2 fruit fly cellular contexts compared by ENCODE assay signal in genomic region chr3R:14710673-14711072, dm6.
TF ChIP-seq lines count a peak whose summit lies in the region.

No protein-coding gene starts in this region.

- TF ChIP-seq CTCF in whole organism, embryonic (GFP tag; optimal IDR thresholded peaks at IDR 0.05; lab: Kevin White, UChicago) = no peak

TF ChIP-seq in whole organism, adult, 20 proteins besides CTCF, POLR2A, EP300 and RAD21:
- TF ChIP-seq kay (GFP tag; lab: Kevin White, UChicago; ENCODE audit: borderline replicate concordance) (peak; percentile 32), CG14711 (tag; optimal IDR thresholded peaks at IDR 0.05; lab: Kevin White, UChicago) (no peak)

TF ChIP-seq in whole organism, embryonic, 481 proteins besides CTCF, POLR2A, EP300 and RAD21:
- TF ChIP-seq CG7839 (tag; optimal IDR thresholded peaks at IDR 0.05; lab: Kevin White, UChicago) (no peak), CG1603 (tag; optimal IDR thresholded peaks at IDR 0.05; lab: Kevin White, UChicago) (no peak), nmo (GFP tag; optimal IDR thresholded peaks at IDR 0.05; lab: Kevin White, UChicago) (no peak), bcd (GFP tag; optimal IDR thresholded peaks at IDR 0.05; lab: Kevin White, UChicago) (no peak), org-1 (GFP tag; optimal IDR thresholded peaks at IDR 0.05; lab: Kevin White, UChicago) (no peak), Trl (optimal IDR thresholded peaks at IDR 0.05; lab: Kevin White, UChicago) (no peak), Trl (GFP tag; optimal IDR thresholded peaks at IDR 0.05; lab: Kevin White, UChicago) (no peak), CG10565 (GFP tag; optimal IDR thresholded peaks at IDR 0.05; lab: Kevin White, UChicago) (no peak), tio (GFP tag; optimal IDR thresholded peaks at IDR 0.05; lab: Kevin White, UChicago) (no peak), sens (GFP tag; lab: Kevin White, UChicago) (peak; percentile 47), Taf1 (GFP tag; IDR thresholded peaks at IDR 0.05; lab: Robert Waterston, UW) (no peak), chinmo (GFP tag; IDR thresholded peaks at IDR 0.05; lab: Robert Waterston, UW; ENCODE audit: partially characterized antibody) (0 out of 4 replicates have a peak, but pooled peaks have one; percentile 5), CG1602 (GFP tag; optimal IDR thresholded peaks at IDR 0.05; lab: Kevin White, UChicago) (no peak), gsb-n (tag; optimal IDR thresholded peaks at IDR 0.05; lab: Kevin White, UChicago) (no peak), ac (GFP tag; optimal IDR thresholded peaks at IDR 0.05; lab: Kevin White, UChicago) (no peak), CG2120 (GFP tag; optimal IDR thresholded peaks at IDR 0.05; lab: Kevin White, UChicago) (no peak), tll (GFP tag; optimal IDR thresholded peaks at IDR 0.05; lab: Kevin White, UChicago) (no peak), Stat92E (GFP tag; optimal IDR thresholded peaks at IDR 0.05; lab: Kevin White, UChicago) (peak in 1 of 3 experiments; percentile 13), pan (optimal IDR thresholded peaks at IDR 0.05; lab: Kevin White, UChicago) (no peak), pan (GFP tag; optimal IDR thresholded peaks at IDR 0.05 in 1 of 2, IDR thresholded peaks at IDR 0.05 in 1 of 2) (no peak), CG6254 (GFP tag; optimal IDR thresholded peaks at IDR 0.05; lab: Kevin White, UChicago) (no peak), Bgb (GFP tag; IDR thresholded peaks at IDR 0.05; lab: Robert Waterston, UW; ENCODE audit: partially characterized antibody) (no peak), inv (GFP tag; IDR thresholded peaks at IDR 0.05; lab: Robert Waterston, UW; ENCODE audit: partially characterized antibody) (no peak), sd (tag; optimal IDR thresholded peaks at IDR 0.05; lab: Kevin White, UChicago) (peak; percentile 98), D (optimal IDR thresholded peaks at IDR 0.05; lab: Kevin White, UChicago) (no peak), D (GFP tag; optimal IDR thresholded peaks at IDR 0.05; lab: Kevin White, UChicago) (no peak), Med (GFP tag; lab: Kevin White, UChicago) (peak; percentile 45), nerfin-1 (tag; optimal IDR thresholded peaks at IDR 0.05; lab: Kevin White, UChicago) (no peak), CG5953 (GFP tag; IDR thresholded peaks at IDR 0.05; lab: Robert Waterston, UW) (no peak), eve (GFP tag; optimal IDR thresholded peaks at IDR 0.05; lab: Kevin White, UChicago) (peak in 1 of 2 experiments; percentile 28), CG4404 (GFP tag; IDR thresholded peaks at IDR 0.05; lab: Robert Waterston, UW) (no peak), jing (GFP tag; optimal IDR thresholded peaks at IDR 0.05; lab: Kevin White, UChicago) (no peak), CG12942 (GFP tag; optimal IDR thresholded peaks at IDR 0.05; lab: Kevin White, UChicago) (no peak), CG12769 (tag; optimal IDR thresholded peaks at IDR 0.05; lab: Kevin White, UChicago) (no peak), sr (GFP tag; IDR thresholded peaks at IDR 0.05; lab: Robert Waterston, UW) (peak; percentile 69; the same call in 1 of the 3 replicates), CG11398 (GFP tag; optimal IDR thresholded peaks at IDR 0.05; lab: Kevin White, UChicago) (no peak), Dfd (GFP tag; optimal IDR thresholded peaks at IDR 0.05; lab: Kevin White, UChicago) (no peak), CG14860 (GFP tag; IDR thresholded peaks at IDR 0.05; lab: Robert Waterston, UW; ENCODE audit: partially characterized antibody) (no peak), CG2678 (tag; optimal IDR thresholded peaks at IDR 0.05; lab: Kevin White, UChicago) (no peak)

Comparison
In these comparisons a context has a peak if more than half of its experiments do, and no peak if none do; other contexts are left out.
1. Of the 1 proteins assayed by ChIP-seq in both whole organism, embryonic and whole organism, adult: peak only in whole organism, embryonic: none; only in whole organism, adult: kay; in both: none; in neither: 0.